Fruit fly (Drosophila melanogaster) whole organism, embryonic: ENCODE measurements around the gene CG8892.

Experiments
- ATbp ChIP-seq: fragments of 200-800 bp; sonication (Bioruptor generic); optimal IDR thresholded peaks from 2 replicates; lab custom pipeline; 2017; ENCODE audit warnings: missing biosample characterization, mild to moderate bottlenecking, missing genetic modification characterization, missing genetic modification reagents
- Ada2b ChIP-seq: fragments of 200-800 bp; sonication (Bioruptor generic); IDR thresholded peaks from 2 replicates; pipeline ENCODE4 v1.3.6; 2022; ENCODE audit warnings: missing biosample characterization, missing genetic modification characterization
- Asciz ChIP-seq: fragments of 200-800 bp; sonication (Bioruptor generic); optimal IDR thresholded peaks from 2 replicates; lab custom pipeline; 2017; ENCODE audit warnings: missing biosample characterization, mild to moderate bottlenecking, missing genetic modification characterization, missing genetic modification reagents
- CG11456 ChIP-seq: fragments of 200-800 bp; sonication (Bioruptor generic); IDR thresholded peaks from 3 replicates; pipeline ENCODE4 v1.3.6; 2022; ENCODE audit warnings: missing biosample characterization, missing genetic modification characterization
- CG12744 ChIP-seq: fragments of 200-800 bp; sonication (Bioruptor generic); optimal IDR thresholded peaks from 2 replicates; lab custom pipeline; 2016; ENCODE audit warnings: missing biosample characterization, missing genetic modification characterization
- CG13296 ChIP-seq: fragments of 200-800 bp; sonication (Bioruptor generic); optimal IDR thresholded peaks from 3 replicates; lab custom pipeline; 2018; ENCODE audit warnings: missing biosample characterization, mild to moderate bottlenecking, missing genetic modification characterization
- CG14014 ChIP-seq: fragments of 200-800 bp; sonication (Bioruptor generic); IDR thresholded peaks from 2 replicates; pipeline ENCODE4 v1.3.6; 2022; ENCODE audit warnings: missing biosample characterization, missing genetic modification characterization
- CG14860 ChIP-seq: fragments of 200-800 bp; sonication (Bioruptor generic); IDR thresholded peaks from 3 replicates; pipeline ENCODE4 v1.3.6; 2022; ENCODE audit warnings: missing biosample characterization, missing genetic modification characterization; ENCODE audit not compliant: partially characterized antibody
- CG15073 ChIP-seq: fragments of 200-800 bp; sonication (Bioruptor generic); optimal IDR thresholded peaks from 2 replicates; lab custom pipeline; 2016; ENCODE audit warnings: missing biosample characterization, missing genetic modification characterization
- CG15601 ChIP-seq: fragments of 200-800 bp; sonication (Bioruptor generic); optimal IDR thresholded peaks from 3 replicates; lab custom pipeline; 2019; ENCODE audit warnings: missing biosample characterization, mild to moderate bottlenecking, missing genetic modification characterization, moderate library complexity
- CG1603 ChIP-seq: fragments of 200-800 bp; sonication (Bioruptor generic); optimal IDR thresholded peaks from 2 replicates; lab custom pipeline; 2019; ENCODE audit warnings: missing biosample characterization, mild to moderate bottlenecking, missing genetic modification characterization, moderate library complexity
- CG17829 ChIP-seq: fragments of 200-800 bp; optimal IDR thresholded peaks from 2 replicates; lab custom pipeline; 2019; ENCODE audit warnings: missing biosample characterization, mild to moderate bottlenecking, missing genetic modification characterization, moderate library complexity
- CG18619 ChIP-seq: fragments of 200-800 bp; sonication (Bioruptor generic); optimal IDR thresholded peaks from 3 replicates; lab custom pipeline; 2017; ENCODE audit warnings: missing biosample characterization, mild to moderate bottlenecking, missing genetic modification characterization
- CG2202 ChIP-seq: fragments of 200-800 bp; sonication (Bioruptor generic); optimal IDR thresholded peaks from 2 replicates; lab custom pipeline; 2018; ENCODE audit warnings: missing biosample characterization, mild to moderate bottlenecking, missing genetic modification characterization
- CG30020 ChIP-seq: fragments of 200-800 bp; optimal IDR thresholded peaks from 2 replicates; lab custom pipeline; 2019; ENCODE audit warnings: missing biosample characterization, mild to moderate bottlenecking, missing genetic modification characterization, moderate library complexity
- CG31224 ChIP-seq: fragments of 200-800 bp; sonication (Bioruptor generic); IDR thresholded peaks from 2 replicates; pipeline ENCODE4 v1.3.6; 2022; ENCODE audit warnings: missing biosample characterization, missing genetic modification characterization
- CG32767 ChIP-seq: fragments of 200-800 bp; sonication (Bioruptor generic); IDR thresholded peaks from 2 replicates; pipeline ENCODE4 v1.3.6; 2022; ENCODE audit warnings: missing biosample characterization, missing genetic modification characterization
- CG4360 ChIP-seq: fragments of 200-800 bp; sonication (Bioruptor generic); IDR thresholded peaks from 2 replicates; pipeline ENCODE4 v1.3.6; 2022; ENCODE audit warnings: missing biosample characterization, missing genetic modification characterization
- CG4707 ChIP-seq: fragments of 200-800 bp; sonication (Bioruptor generic); optimal IDR thresholded peaks from 2 replicates; lab custom pipeline; 2018; ENCODE audit warnings: missing biosample characterization, mild to moderate bottlenecking, missing genetic modification characterization, moderate library complexity
- CG6272 ChIP-seq: fragments of 200-800 bp; sonication (Bioruptor generic); IDR thresholded peaks from 2 replicates; pipeline ENCODE4 v1.3.6; 2022; ENCODE audit warnings: missing biosample characterization, missing genetic modification characterization
- CG6654 ChIP-seq: fragments of 200-800 bp; sonication (Bioruptor generic); optimal IDR thresholded peaks from 2 replicates; lab custom pipeline; 2017; ENCODE audit warnings: missing biosample characterization, mild to moderate bottlenecking, missing genetic modification characterization
- CG7556 ChIP-seq: fragments of 200-800 bp; sonication (Bioruptor generic); optimal IDR thresholded peaks from 2 replicates; lab custom pipeline; 2017; ENCODE audit warnings: missing biosample characterization, mild to moderate bottlenecking, missing genetic modification characterization
- CG8478 ChIP-seq: fragments of >200 bp; optimal IDR thresholded peaks from 2 replicates; lab custom pipeline; 2018
- Chrac-16 ChIP-seq: fragments of 200-800 bp; sonication (Bioruptor generic); optimal IDR thresholded peaks from 3 replicates; lab custom pipeline; 2016; ENCODE audit warnings: missing biosample characterization, missing genetic modification characterization
- Dek ChIP-seq: fragments of 200-800 bp; sonication (Bioruptor generic); optimal IDR thresholded peaks from 3 replicates; lab custom pipeline; 2019; ENCODE audit warnings: missing biosample characterization, mild to moderate bottlenecking, missing genetic modification characterization, moderate library complexity
- Dll ChIP-seq: fragments of 200-800 bp; sonication (Bioruptor generic); IDR thresholded peaks from 4 replicates; pipeline ENCODE4 v1.3.6; 2022; ENCODE audit warnings: missing biosample characterization, missing genetic modification characterization; ENCODE audit not compliant: partially characterized antibody
- Eip74EF ChIP-seq, 2 experiments: fragments of 200-800 bp in 1 of 2; fragments of >200 bp in 1 of 2; sonication (Bioruptor generic) in 1 of 2; optimal IDR thresholded peaks; 2 replicates each; lab custom pipeline; 2017 to 2019; ENCODE audit warnings: missing biosample characterization in 2 of 2, missing genetic modification characterization in 2 of 2, mild to moderate bottlenecking in 1 of 2, moderate library complexity in 1 of 2
- HLH4C ChIP-seq: fragments of 200-800 bp; sonication (Bioruptor generic); IDR thresholded peaks from 3 replicates; pipeline ENCODE4 v1.3.6; 2022; ENCODE audit warnings: missing biosample characterization, missing genetic modification characterization; ENCODE audit not compliant: partially characterized antibody
- HLH54F ChIP-seq: fragments of 200-800 bp; sonication (Bioruptor generic); optimal IDR thresholded peaks from 3 replicates; lab custom pipeline; 2016; ENCODE audit warnings: missing biosample characterization, missing genetic modification characterization
- Hmr ChIP-seq: fragments of 200-800 bp; sonication (Bioruptor generic); optimal IDR thresholded peaks from 3 replicates; lab custom pipeline; 2017; ENCODE audit warnings: mild to moderate bottlenecking, missing biosample characterization, missing genetic modification reagents, missing genetic modification characterization
- Hr78 ChIP-seq, 2 experiments: fragments of 200-800 bp in 1 of 2; fragments of >200 bp in 1 of 2; sonication (Bioruptor generic) in 1 of 2; optimal IDR thresholded peaks; 2 replicates each; lab custom pipeline; 2017 to 2019; ENCODE audit warnings: missing biosample characterization in 2 of 2, missing genetic modification characterization in 2 of 2, mild to moderate bottlenecking in 1 of 2, moderate library complexity in 1 of 2
- Sry-δ ChIP-seq: fragments of 200-800 bp; sonication (Bioruptor generic); optimal IDR thresholded peaks from 2 replicates; lab custom pipeline; 2016; ENCODE audit warnings: missing biosample characterization, missing genetic modification characterization
- Vsx1 ChIP-seq: fragments of 200-800 bp; sonication (Bioruptor generic); optimal IDR thresholded peaks from 2 replicates; lab custom pipeline; 2017; ENCODE audit warnings: missing biosample characterization, mild to moderate bottlenecking, missing genetic modification characterization, missing genetic modification reagents
- ap ChIP-seq: fragments of 200-800 bp; sonication (Bioruptor generic); IDR thresholded peaks from 2 replicates; pipeline ENCODE4 v1.3.6; 2022; ENCODE audit warnings: missing biosample characterization, missing genetic modification characterization
- bcd ChIP-seq: fragments of 200-800 bp; sonication (Bioruptor generic); optimal IDR thresholded peaks from 2 replicates; lab custom pipeline; 2017; ENCODE audit warnings: missing biosample characterization, mild to moderate bottlenecking, missing genetic modification characterization
- ci ChIP-seq: fragments of 200-800 bp; sonication (Bioruptor generic); IDR thresholded peaks from 3 replicates; pipeline ENCODE4 v1.3.6; 2022; ENCODE audit warnings: missing biosample characterization, missing genetic modification characterization
- dpn ChIP-seq, 2 experiments: fragments of 200-800 bp; sonication (Bioruptor generic); optimal IDR thresholded peaks; 3 replicates each; lab custom pipeline; 2016; ENCODE audit warnings: missing biosample characterization in 2 of 2, missing genetic modification characterization in 2 of 2
- eve ChIP-seq, 2 experiments: fragments of >200 bp; optimal IDR thresholded peaks; 2 replicates each; lab custom pipeline; 2017; ENCODE audit warnings: missing biosample characterization in 2 of 2, missing genetic modification characterization in 2 of 2
- ewg ChIP-seq: fragments of 200-800 bp; sonication (Bioruptor generic); optimal IDR thresholded peaks from 3 replicates; lab custom pipeline; 2017; ENCODE audit warnings: mild to moderate bottlenecking, missing biosample characterization, missing genetic modification reagents, missing genetic modification characterization
- grau ChIP-seq: fragments of 200-800 bp; optimal IDR thresholded peaks from 3 replicates; lab custom pipeline; 2019; ENCODE audit warnings: missing biosample characterization, mild to moderate bottlenecking, missing genetic modification characterization, moderate library complexity
- her ChIP-seq: fragments of 200-800 bp; sonication (Bioruptor generic); optimal IDR thresholded peaks from 2 replicates; lab custom pipeline; 2016; ENCODE audit warnings: missing biosample characterization, missing genetic modification characterization
- ind ChIP-seq: fragments of 200-800 bp; sonication (Bioruptor generic); optimal IDR thresholded peaks from 3 replicates; lab custom pipeline; 2016; ENCODE audit warnings: missing biosample characterization, missing genetic modification characterization
- kni ChIP-seq: fragments of 200-800 bp; sonication (Bioruptor generic); optimal IDR thresholded peaks from 3 replicates; lab custom pipeline; 2017; ENCODE audit warnings: mild to moderate bottlenecking, missing biosample characterization, missing genetic modification reagents, missing genetic modification characterization
- lbe ChIP-seq: fragments of 200-800 bp; sonication (Bioruptor generic); optimal IDR thresholded peaks from 2 replicates; lab custom pipeline; 2016; ENCODE audit warnings: missing biosample characterization, mild to moderate bottlenecking, missing genetic modification characterization
- peb ChIP-seq: fragments of 200-800 bp; sonication (Bioruptor generic); IDR thresholded peaks from 2 replicates; pipeline ENCODE4 v1.3.6; 2022; ENCODE audit warnings: missing biosample characterization, missing genetic modification characterization
- shn ChIP-seq: fragments of 200-800 bp; sonication (Bioruptor generic); optimal IDR thresholded peaks from 3 replicates; lab custom pipeline; 2016; ENCODE audit warnings: missing biosample characterization, missing genetic modification characterization
- sob ChIP-seq: fragments of 200-800 bp; sonication (Bioruptor generic); IDR thresholded peaks from 2 replicates; pipeline ENCODE4 v1.3.6; 2022; ENCODE audit warnings: missing biosample characterization, missing genetic modification characterization
- unc-4 ChIP-seq: fragments of 200-800 bp; sonication (Bioruptor generic); IDR thresholded peaks from 2 replicates; pipeline ENCODE4 v1.3.6; 2022; ENCODE audit warnings: missing biosample characterization, missing genetic modification characterization; ENCODE audit not compliant: partially characterized antibody
- zen2 ChIP-seq: fragments of 200-800 bp; sonication (Bioruptor generic); IDR thresholded peaks from 3 replicates; pipeline ENCODE4 v1.3.6; 2022; ENCODE audit warnings: missing biosample characterization, missing genetic modification characterization; ENCODE audit not compliant: partially characterized antibody

The CG8892 gene

dm6 chr2L:5000919-5001581 lies 19.7 kb upstream of the CG8892 start (continued):
- 0 out of 2 replicates have a peak, but pooled peaks have one; percentile 9 for TF ChIP-seq sob (GFP tag; lab: Robert Waterston, UW)
- TF ChIP-seq Ada2b (GFP tag; lab: Robert Waterston, UW) = peak; percentile 56; the same call in 1 of the 2 replicates
- TF ChIP-seq Chrac-16 (GFP tag; lab: Kevin White, UChicago) = no peak
- no peak for TF ChIP-seq CG18619
- TF ChIP-seq Dll = no peak
- TF ChIP-seq ind (GFP tag; lab: Kevin White, UChicago) = no peak
- no peak for TF ChIP-seq Vsx1
- TF ChIP-seq ATbp (GFP tag; lab: Kevin White, UChicago) = no peak
- peak; percentile 15; the same call in 1 of the 2 replicates for TF ChIP-seq CG31224 (GFP tag; lab: Robert Waterston, UW)
- TF ChIP-seq CG15601 (tag; lab: Kevin White, UChicago) = no peak
- peak in 1 of 2 experiments; percentile 4 for TF ChIP-seq dpn (GFP tag; optimal IDR thresholded peaks at IDR 0.05; lab: Kevin White, UChicago)
- no peak for TF ChIP-seq zen2 (GFP tag; lab: Robert Waterston, UW)
- TF ChIP-seq Hmr (GFP tag; lab: Kevin White, UChicago) = no peak
- TF ChIP-seq Eip74EF (GFP tag; optimal IDR thresholded peaks at IDR 0.05; lab: Kevin White, UChicago) = peak in 1 of 2 experiments; percentile 100
- TF ChIP-seq peb (GFP tag; lab: Robert Waterston, UW) = no peak
- TF ChIP-seq CG1603 (tag; lab: Kevin White, UChicago) = peak; percentile 84
- TF ChIP-seq CG6272 (GFP tag; lab: Robert Waterston, UW) = no peak
- TF ChIP-seq CG14860 (GFP tag; lab: Robert Waterston, UW) = no peak
- TF ChIP-seq CG11456 (GFP tag; lab: Robert Waterston, UW) = peak; percentile 68; the same call in 2 of the 3 replicates
- TF ChIP-seq ci (GFP tag; lab: Robert Waterston, UW) = peak; percentile 77
- TF ChIP-seq CG15073 = no peak
- no peak for TF ChIP-seq shn
- TF ChIP-seq Asciz (GFP tag; lab: Kevin White, UChicago) = no peak
- TF ChIP-seq grau = peak; percentile 94
- TF ChIP-seq CG4360 (GFP tag; lab: Robert Waterston, UW) = 0 out of 2 replicates have a peak, but pooled peaks have one; percentile 20
- TF ChIP-seq CG2202 = no peak
- peak; percentile 53; the same call in 1 of the 2 replicates for TF ChIP-seq ap (GFP tag; lab: Robert Waterston, UW)
- TF ChIP-seq CG30020 (tag; lab: Kevin White, UChicago) = no peak
- no peak for TF ChIP-seq Dek (tag; lab: Kevin White, UChicago)
- no peak for TF ChIP-seq HLH54F (GFP tag; lab: Kevin White, UChicago)
- TF ChIP-seq CG7556 (GFP tag; lab: Kevin White, UChicago) = no peak
- TF ChIP-seq Sry-δ (GFP tag; lab: Kevin White, UChicago) = no peak
- TF ChIP-seq bcd (GFP tag; lab: Kevin White, UChicago) = no peak
- TF ChIP-seq CG14014 (GFP tag; lab: Robert Waterston, UW) = peak; percentile 52
- peak; percentile 43; the same call in 1 of the 3 replicates for TF ChIP-seq HLH4C (GFP tag; lab: Robert Waterston, UW)
- no peak for TF ChIP-seq CG4707
- TF ChIP-seq ewg (GFP tag; lab: Kevin White, UChicago) = no peak
- no peak for TF ChIP-seq her (GFP tag; lab: Kevin White, UChicago)
- TF ChIP-seq lbe = no peak
- TF ChIP-seq unc-4 (GFP tag; lab: Robert Waterston, UW) = 0 out of 2 replicates have a peak, but pooled peaks have one; percentile 36
- TF ChIP-seq CG6654 (GFP tag; lab: Kevin White, UChicago) = peak; percentile 86
- TF ChIP-seq CG12744 = no peak
- peak; percentile 92 for TF ChIP-seq CG8478 (lab: Kevin White, UChicago)
- no peak for TF ChIP-seq CG32767 (GFP tag; lab: Robert Waterston, UW)
- no peak for TF ChIP-seq CG17829
- no peak for TF ChIP-seq CG13296 (GFP tag; lab: Kevin White, UChicago)
- TF ChIP-seq eve (GFP tag; optimal IDR thresholded peaks at IDR 0.05; lab: Kevin White, UChicago) = peak in 1 of 2 experiments; percentile 44
- TF ChIP-seq Hr78 (GFP tag; optimal IDR thresholded peaks at IDR 0.05; lab: Kevin White, UChicago) = peak in 1 of 2 experiments; percentile 71
- peak; percentile 10 for TF ChIP-seq kni (GFP tag; lab: Kevin White, UChicago)
